Worm (Caenorhabditis elegans) whole organism, L1 larva: ENCODE data around the gene Y49F6C.6.

Experiments used
- blmp-1 ChIP-seq: fragments of 150-350 bp; optimal IDR thresholded peaks from 2 replicates; lab custom pipeline; 2014; ENCODE audit warnings: missing biosample characterization, missing genetic modification characterization
- fos-1 ChIP-seq: fragments of 150-350 bp; optimal IDR thresholded peaks from 2 replicates; lab custom pipeline; 2014; ENCODE audit warnings: missing biosample characterization, missing genetic modification characterization

DNA sequence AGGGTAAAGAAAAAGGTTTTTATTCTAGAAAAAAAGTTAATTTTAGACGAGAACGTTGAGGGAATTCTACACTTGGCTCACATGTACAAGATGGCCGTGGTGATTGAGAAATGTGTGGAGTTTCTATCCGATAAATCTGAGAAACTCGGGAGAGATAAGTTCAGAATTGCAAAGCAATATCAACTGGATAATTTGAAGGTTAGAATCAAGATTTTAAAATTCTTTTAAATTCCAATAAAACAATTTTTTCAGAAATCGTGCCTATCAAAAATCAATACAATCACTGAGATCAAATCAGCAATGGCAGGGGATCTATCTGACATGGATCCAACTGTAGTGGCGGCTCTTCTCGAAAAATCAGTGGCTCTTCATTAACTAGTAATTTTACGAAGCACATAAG, 11.3 kb upstream of the Y49F6C.6 start, which contains the start of gene Y49F6C.2:
- TF ChIP-seq blmp-1 (tag; lab: Kevin White, UChicago), result no peak
- no peak for TF ChIP-seq fos-1 (tag; lab: Kevin White, UChicago)
